Fruit fly (Drosophila melanogaster) whole organism: ENCODE results near the gene CG10254.

Experiments used
- CG8478 ChIP-seq: fragments of >200 bp; optimal IDR thresholded peaks from 2 replicates; lab custom pipeline; 2018; ENCODE audit warnings: inconsistent platforms
- pan ChIP-seq: fragments of >200 bp; optimal IDR thresholded peaks from 2 replicates; lab custom pipeline; 2017

dm6 chr3R:23652525-23653108, 42.2 kb downstream of the CG10254 start:
- no peak for TF ChIP-seq pan (lab: Kevin White, UChicago)
- TF ChIP-seq CG8478 (lab: Kevin White, UChicago) = no peak
